Worm (Caenorhabditis elegans): ENCODE measurements around the gene F42F12.14.

The F42F12.14 gene

ce11 chrX:12341338-12341737 is 7.1 kb upstream of the F42F12.14 start, which contains the start of gene zig-2:
TSS of gene zig-2 (minus strand) at chrX:12341438.
- TF ChIP-seq nhr-237 (tag; optimal IDR thresholded peaks at IDR 0.05) (no peak), sdz-12 (GFP tag; optimal IDR thresholded peaks at IDR 0.05) (no peak), unc-39 (tag; optimal IDR thresholded peaks at IDR 0.05) (no peak), zfp-2 (tag; optimal IDR thresholded peaks at IDR 0.05) (no peak), nhr-77 (tag; optimal IDR thresholded peaks at IDR 0.05) (no peak), ZK546.5 (tag; optimal IDR thresholded peaks at IDR 0.05) (no peak), attf-4 (tag; optimal IDR thresholded peaks at IDR 0.05) (no peak), F37D6.2 (tag; optimal IDR thresholded peaks at IDR 0.05) (no peak), T20F7.1 (GFP tag; optimal IDR thresholded peaks at IDR 0.05) (no peak)

ce11 chrX:12343279-12343678 is 5.2 kb upstream of the F42F12.14 start, which contains the start of the genes nspc-9 and nspc-10:
TSS of gene nspc-9 (minus strand) at chrX:12343379.
TSS of gene nspc-10 (plus strand) at chrX:12343609.
- TF ChIP-seq madf-9 (GFP tag; conservative IDR thresholded peaks at IDR 0.05) (no peak), mxl-2 (GFP tag; conservative IDR thresholded peaks at IDR 0.05) (no peak), hlh-11 (tag; optimal IDR thresholded peaks at IDR 0.05) (no peak), zag-1 (tag; optimal IDR thresholded peaks at IDR 0.05) (no peak), zip-11 (GFP tag; IDR thresholded peaks at IDR 0.05) (no peak), mdt-29 (GFP tag; IDR thresholded peaks at IDR 0.05) (no peak), mxl-3 (GFP tag; optimal IDR thresholded peaks at IDR 0.05) (no peak), rbr-2 (tag; optimal IDR thresholded peaks at IDR 0.05) (no peak), unc-62 (GFP tag; optimal IDR thresholded peaks at IDR 0.05 in 1 of 2) (no peak), unc-62 (tag; optimal IDR thresholded peaks at IDR 0.05) (no peak), zfp-2 (tag; optimal IDR thresholded peaks at IDR 0.05) (no peak), duxl-1 (tag; optimal IDR thresholded peaks at IDR 0.05; ENCODE audit: poor library complexity) (no peak), nhr-48 (tag; optimal IDR thresholded peaks at IDR 0.05) (no peak)

ce11 chrX:12346729-12347128 is 1.7 kb upstream of the F42F12.14 start, which contains the start of gene F42F12.11:
TSS of gene F42F12.11 (plus strand) at chrX:12347029.
- TF ChIP-seq F37D6.2 (tag; optimal IDR thresholded peaks at IDR 0.05), result no peak
- no peak for TF ChIP-seq dpl-1 (GFP tag; optimal IDR thresholded peaks at IDR 0.05)
- TF ChIP-seq aha-1 (tag), result peak; percentile 10

ce11 chrX:12347822-12348221 is 607 bp upstream of the F42F12.14 start:
- TF ChIP-seq ama-1 (optimal IDR thresholded peaks at IDR 0.05), result no peak
- no peak for TF ChIP-seq ceh-32 (tag; optimal IDR thresholded peaks at IDR 0.05; ENCODE audit: poor library complexity)
- TF ChIP-seq T26A8.4 (GFP tag; IDR thresholded peaks at IDR 0.05), result peak; percentile 50
- TF ChIP-seq aly-2 (tag; optimal IDR thresholded peaks at IDR 0.05), result no peak
- peak; percentile 85 for TF ChIP-seq lim-7 (GFP tag; IDR thresholded peaks at IDR 0.05)
- TF ChIP-seq hlh-11 (tag; optimal IDR thresholded peaks at IDR 0.05), result peak; percentile 51
- no peak for TF ChIP-seq skn-1 (tag; optimal IDR thresholded peaks at IDR 0.05)
- TF ChIP-seq unc-130 (GFP tag; optimal IDR thresholded peaks at IDR 0.05), result peak; percentile 31
- TF ChIP-seq ztf-7 (tag; optimal IDR thresholded peaks at IDR 0.05), result peak; percentile 28
- TF ChIP-seq Y75B8A.6 (GFP tag; IDR thresholded peaks at IDR 0.05), result 0 out of 2 replicates have a peak, but pooled peaks have one; percentile 50
- TF ChIP-seq nhr-10 (tag; optimal IDR thresholded peaks at IDR 0.05), result no peak
- peak; percentile 88 for TF ChIP-seq vab-7 (GFP tag; IDR thresholded peaks at IDR 0.05)
- TF ChIP-seq lir-3 (tag; optimal IDR thresholded peaks at IDR 0.05), result no peak
- no peak for TF ChIP-seq ZK546.5 (tag; optimal IDR thresholded peaks at IDR 0.05)
- TF ChIP-seq ZK337.2 (GFP tag; IDR thresholded peaks at IDR 0.05), result 0 out of 2 replicates have a peak, but pooled peaks have one; percentile 51
- no peak; the same call in 1 of the 2 replicates for TF ChIP-seq php-3 (GFP tag; IDR thresholded peaks at IDR 0.05)
- TF ChIP-seq spr-1 (tag; optimal IDR thresholded peaks at IDR 0.05), result peak; percentile 10
- peak; percentile 42; the same call in 1 of the 2 replicates for TF ChIP-seq ceh-20 (GFP tag; IDR thresholded peaks at IDR 0.05)
- TF ChIP-seq mxl-2 (GFP tag; conservative IDR thresholded peaks at IDR 0.05), result no peak
- peak; percentile 85 for TF ChIP-seq madf-9 (GFP tag; conservative IDR thresholded peaks at IDR 0.05)
- no peak for TF ChIP-seq nhr-41 (GFP tag; IDR thresholded peaks at IDR 0.05)
- peak; percentile 63; the same call in 1 of the 2 replicates for TF ChIP-seq tra-1 (GFP tag; IDR thresholded peaks at IDR 0.05)
- TF ChIP-seq saeg-2 (GFP tag; IDR thresholded peaks at IDR 0.05), result peak; percentile 62; the same call in 1 of the 2 replicates
- TF ChIP-seq nhr-76 (tag; optimal IDR thresholded peaks at IDR 0.05), result no peak
- TF ChIP-seq ctbp-1 (GFP tag; IDR thresholded peaks at IDR 0.05), result peak; percentile 52; the same call in 1 of the 2 replicates
- TF ChIP-seq hlh-30 (tag; optimal IDR thresholded peaks at IDR 0.05; ENCODE audit: insufficient read depth), result peak; percentile 27
- TF ChIP-seq daf-8 (GFP tag; IDR thresholded peaks at IDR 0.05), result no peak
- no peak for TF ChIP-seq ceh-28 (tag; optimal IDR thresholded peaks at IDR 0.05)
